Fruit fly (Drosophila melanogaster) whole organism, embryonic: ENCODE data around the gene CG43251.
A peak's percentile ranks its signal among the peaks of the same experiment; 100 is the strongest.

ENCODE experiments used
- BtbVII ChIP-seq: fragments of 200-800 bp; sonication (Bioruptor generic); optimal IDR thresholded peaks from 3 replicates; lab custom pipeline; 2017; ENCODE audit warnings: missing biosample characterization, mild to moderate bottlenecking, missing genetic modification characterization
- CG10366 ChIP-seq: fragments of 200-800 bp; sonication (Bioruptor generic); IDR thresholded peaks from 2 replicates; pipeline ENCODE4 v1.3.6; 2022; ENCODE audit warnings: missing biosample characterization, missing genetic modification characterization
- CG12391 ChIP-seq: fragments of 200-800 bp; sonication (Bioruptor generic); optimal IDR thresholded peaks from 3 replicates; lab custom pipeline; 2018; ENCODE audit warnings: missing biosample characterization, mild to moderate bottlenecking, missing genetic modification characterization, moderate library complexity
- CG12769 ChIP-seq: fragments of 200-800 bp; sonication (Bioruptor generic); optimal IDR thresholded peaks from 2 replicates; lab custom pipeline; 2019; ENCODE audit warnings: missing biosample characterization, mild to moderate bottlenecking, missing genetic modification characterization, moderate library complexity
- CG12942 ChIP-seq: fragments of 200-800 bp; sonication (Bioruptor generic); optimal IDR thresholded peaks from 3 replicates; lab custom pipeline; 2016; ENCODE audit warnings: missing biosample characterization, missing genetic modification characterization
- CG13775 ChIP-seq: fragments of 200-800 bp; sonication (Bioruptor generic); optimal IDR thresholded peaks from 3 replicates; lab custom pipeline; 2017; ENCODE audit warnings: missing biosample characterization, mild to moderate bottlenecking, missing genetic modification characterization
- CG14014 ChIP-seq: fragments of 200-800 bp; sonication (Bioruptor generic); IDR thresholded peaks from 2 replicates; pipeline ENCODE4 v1.3.6; 2022; ENCODE audit warnings: missing biosample characterization, missing genetic modification characterization
- CG17359 ChIP-seq: fragments of 200-800 bp; sonication (Bioruptor generic); optimal IDR thresholded peaks from 3 replicates; lab custom pipeline; 2018; ENCODE audit warnings: missing biosample characterization, mild to moderate bottlenecking, missing genetic modification characterization, moderate library complexity
- CG18476 ChIP-seq: fragments of 200-800 bp; sonication (Bioruptor generic); optimal IDR thresholded peaks from 2 replicates; lab custom pipeline; 2016; ENCODE audit warnings: missing biosample characterization, mild to moderate bottlenecking, missing genetic modification characterization
- CG18599 ChIP-seq: fragments of 200-800 bp; sonication (Bioruptor generic); optimal IDR thresholded peaks from 3 replicates; lab custom pipeline; 2017; ENCODE audit warnings: missing biosample characterization, missing genetic modification characterization, mild to moderate bottlenecking, moderate library complexity, missing genetic modification reagents
- CG30020 ChIP-seq: fragments of 200-800 bp; optimal IDR thresholded peaks from 2 replicates; lab custom pipeline; 2019; ENCODE audit warnings: missing biosample characterization, mild to moderate bottlenecking, missing genetic modification characterization, moderate library complexity
- CG31224 ChIP-seq: fragments of 200-800 bp; sonication (Bioruptor generic); IDR thresholded peaks from 2 replicates; pipeline ENCODE4 v1.3.6; 2022; ENCODE audit warnings: missing biosample characterization, missing genetic modification characterization
- CG34376 ChIP-seq: fragments of 200-800 bp; sonication (Bioruptor generic); optimal IDR thresholded peaks from 2 replicates; lab custom pipeline; 2018; ENCODE audit warnings: missing biosample characterization, mild to moderate bottlenecking, missing genetic modification characterization
- CG3995 ChIP-seq: fragments of 200-800 bp; sonication (Bioruptor generic); optimal IDR thresholded peaks from 3 replicates; lab custom pipeline; 2016; ENCODE audit warnings: missing biosample characterization, missing genetic modification characterization
- CG7786 ChIP-seq: fragments of 200-800 bp; sonication (Bioruptor generic); optimal IDR thresholded peaks from 2 replicates; lab custom pipeline; 2016; ENCODE audit warnings: missing biosample characterization, missing genetic modification characterization
- CoRest ChIP-seq: fragments of 200-800 bp; sonication (Bioruptor generic); optimal IDR thresholded peaks from 3 replicates; lab custom pipeline; 2018; ENCODE audit warnings: missing biosample characterization, mild to moderate bottlenecking, missing genetic modification characterization, moderate library complexity
- Dfd ChIP-seq, 2 experiments: fragments of >200 bp; optimal IDR thresholded peaks; 2 replicates each; lab custom pipeline; 2017; ENCODE audit warnings: missing biosample characterization in 2 of 2, missing genetic modification characterization in 2 of 2
- Doc2 ChIP-seq: fragments of 200-800 bp; sonication (Bioruptor generic); IDR thresholded peaks from 2 replicates; pipeline ENCODE4 v1.3.6; 2022; ENCODE audit warnings: missing biosample characterization, missing genetic modification characterization
- Elba2 ChIP-seq: fragments of 200-800 bp; sonication (Bioruptor generic); optimal IDR thresholded peaks from 3 replicates; lab custom pipeline; 2016; ENCODE audit warnings: missing biosample characterization, missing genetic modification characterization
- Ets97D ChIP-seq: fragments of 200-800 bp; sonication (Bioruptor generic); optimal IDR thresholded peaks from 3 replicates; lab custom pipeline; 2016; ENCODE audit warnings: missing biosample characterization, missing genetic modification characterization
- HLH3B ChIP-seq: fragments of 200-800 bp; sonication (Bioruptor generic); IDR thresholded peaks from 2 replicates; pipeline ENCODE4 v1.3.6; 2022; ENCODE audit warnings: missing biosample characterization, missing genetic modification characterization
- HLH54F ChIP-seq: fragments of 200-800 bp; sonication (Bioruptor generic); optimal IDR thresholded peaks from 3 replicates; lab custom pipeline; 2016; ENCODE audit warnings: missing biosample characterization, missing genetic modification characterization
- HmgD ChIP-seq: fragments of 200-800 bp; sonication (Bioruptor generic); optimal IDR thresholded peaks from 3 replicates; lab custom pipeline; 2016; ENCODE audit warnings: missing biosample characterization, missing genetic modification characterization
- MESR4 ChIP-seq: fragments of 200-800 bp; sonication (Bioruptor generic); optimal IDR thresholded peaks from 2 replicates; lab custom pipeline; 2018; ENCODE audit warnings: missing biosample characterization, mild to moderate bottlenecking, missing genetic modification characterization, moderate library complexity
- Med ChIP-seq: fragments of 200-800 bp; sonication (Bioruptor generic); peaks from one replicate; lab custom pipeline; 2016; ENCODE audit warnings: missing biosample characterization, missing genetic modification characterization, mild to moderate bottlenecking, inconsistent platforms, moderate library complexity
- Side ChIP-seq: fragments of 200-800 bp; sonication (Bioruptor generic); optimal IDR thresholded peaks from 2 replicates; lab custom pipeline; 2016; ENCODE audit warnings: missing biosample characterization, missing genetic modification characterization
- TFAM ChIP-seq: fragments of 200-800 bp; sonication (Bioruptor generic); optimal IDR thresholded peaks from 2 replicates; lab custom pipeline; 2017; ENCODE audit warnings: missing biosample characterization, missing genetic modification characterization, inconsistent platforms
- ap ChIP-seq: fragments of 200-800 bp; sonication (Bioruptor generic); IDR thresholded peaks from 2 replicates; pipeline ENCODE4 v1.3.6; 2022; ENCODE audit warnings: missing biosample characterization, missing genetic modification characterization
- chif ChIP-seq, 2 experiments: fragments of 200-800 bp; sonication (Bioruptor generic); optimal IDR thresholded peaks; 3 replicates each; lab custom pipeline; 2016; ENCODE audit warnings: missing biosample characterization in 2 of 2, missing genetic modification characterization in 2 of 2
- cwo ChIP-seq: fragments of 200-800 bp; sonication (Bioruptor generic); optimal IDR thresholded peaks from 3 replicates; lab custom pipeline; 2017; ENCODE audit warnings: missing biosample characterization, missing genetic modification characterization, mild to moderate bottlenecking, moderate library complexity, missing genetic modification reagents
- exex ChIP-seq: fragments of 200-800 bp; sonication (Bioruptor generic); optimal IDR thresholded peaks from 4 replicates; lab custom pipeline; 2018; ENCODE audit warnings: missing biosample characterization, mild to moderate bottlenecking, missing genetic modification characterization, moderate library complexity
- eyg ChIP-seq: fragments of 200-800 bp; sonication (Bioruptor generic); optimal IDR thresholded peaks from 3 replicates; lab custom pipeline; 2016; ENCODE audit warnings: missing biosample characterization, missing genetic modification characterization
- fd3F ChIP-seq: fragments of 200-800 bp; sonication (Bioruptor generic); optimal IDR thresholded peaks from 2 replicates; lab custom pipeline; 2018; ENCODE audit warnings: missing biosample characterization, mild to moderate bottlenecking, missing genetic modification characterization, moderate library complexity
- fd96Cb ChIP-seq: fragments of 200-800 bp; sonication (Bioruptor generic); optimal IDR thresholded peaks from 2 replicates; lab custom pipeline; 2018; ENCODE audit warnings: missing biosample characterization, mild to moderate bottlenecking, missing genetic modification characterization, moderate library complexity
- ftz-f1 ChIP-seq: fragments of 200-800 bp; sonication (Bioruptor generic); optimal IDR thresholded peaks from 2 replicates; lab custom pipeline; 2016; ENCODE audit warnings: missing biosample characterization, missing genetic modification characterization
- gem ChIP-seq: fragments of 200-800 bp; sonication (Bioruptor generic); optimal IDR thresholded peaks from 2 replicates; lab custom pipeline; 2019; ENCODE audit warnings: missing biosample characterization, mild to moderate bottlenecking, missing genetic modification characterization, moderate library complexity
- her ChIP-seq: fragments of 200-800 bp; sonication (Bioruptor generic); optimal IDR thresholded peaks from 2 replicates; lab custom pipeline; 2016; ENCODE audit warnings: missing biosample characterization, missing genetic modification characterization
- jing ChIP-seq: fragments of 200-800 bp; sonication (Bioruptor generic); optimal IDR thresholded peaks from 2 replicates; lab custom pipeline; 2018; ENCODE audit warnings: missing biosample characterization, mild to moderate bottlenecking, missing genetic modification characterization
- ken ChIP-seq: fragments of 200-800 bp; sonication (Bioruptor generic); IDR thresholded peaks from 3 replicates; pipeline ENCODE4 v1.3.6; 2022; ENCODE audit warnings: missing biosample characterization, missing genetic modification characterization
- luna ChIP-seq: fragments of 200-800 bp; sonication (Bioruptor generic); optimal IDR thresholded peaks from 2 replicates; lab custom pipeline; 2016; ENCODE audit warnings: missing biosample characterization, missing genetic modification characterization
- mirr ChIP-seq: fragments of 200-800 bp; sonication (Bioruptor generic); optimal IDR thresholded peaks from 3 replicates; lab custom pipeline; 2018; ENCODE audit warnings: missing biosample characterization, mild to moderate bottlenecking, missing genetic modification characterization
- ro ChIP-seq: fragments of 200-800 bp; sonication (Bioruptor generic); IDR thresholded peaks from 2 replicates; pipeline ENCODE4 v1.3.6; 2022; ENCODE audit warnings: missing biosample characterization, missing genetic modification characterization
- run ChIP-seq: fragments of 200-800 bp; sonication (Bioruptor generic); optimal IDR thresholded peaks from 3 replicates; lab custom pipeline; 2018; ENCODE audit warnings: missing biosample characterization, mild to moderate bottlenecking, missing genetic modification characterization
- sd ChIP-seq: fragments of 200-800 bp; sonication (Bioruptor generic); optimal IDR thresholded peaks from 3 replicates; lab custom pipeline; 2018; ENCODE audit warnings: missing biosample characterization, mild to moderate bottlenecking, missing genetic modification characterization, moderate library complexity
- sisA ChIP-seq: fragments of 200-800 bp; sonication (Bioruptor generic); IDR thresholded peaks from 2 replicates; pipeline ENCODE4 v1.3.6; 2022; ENCODE audit warnings: missing biosample characterization, missing genetic modification characterization
- sug ChIP-seq: fragments of 200-800 bp; optimal IDR thresholded peaks from 2 replicates; lab custom pipeline; 2019; ENCODE audit warnings: missing biosample characterization, mild to moderate bottlenecking, missing genetic modification characterization, moderate library complexity
- ttk ChIP-seq: fragments of 200-800 bp; sonication (Bioruptor generic); IDR thresholded peaks from 2 replicates; pipeline ENCODE4 v2.1.2; 2022; ENCODE audit warnings: missing biosample characterization, missing genetic modification characterization
- zen2 ChIP-seq: fragments of 200-800 bp; sonication (Bioruptor generic); IDR thresholded peaks from 3 replicates; pipeline ENCODE4 v1.3.6; 2022; ENCODE audit warnings: missing biosample characterization, missing genetic modification characterization; ENCODE audit not compliant: partially characterized antibody
- zfh1 ChIP-seq: fragments of 200-800 bp; sonication (Bioruptor generic); IDR thresholded peaks from 3 replicates; pipeline ENCODE4 v1.3.6; 2022; ENCODE audit warnings: missing biosample characterization, missing genetic modification characterization

Gene CG43251

DNA sequence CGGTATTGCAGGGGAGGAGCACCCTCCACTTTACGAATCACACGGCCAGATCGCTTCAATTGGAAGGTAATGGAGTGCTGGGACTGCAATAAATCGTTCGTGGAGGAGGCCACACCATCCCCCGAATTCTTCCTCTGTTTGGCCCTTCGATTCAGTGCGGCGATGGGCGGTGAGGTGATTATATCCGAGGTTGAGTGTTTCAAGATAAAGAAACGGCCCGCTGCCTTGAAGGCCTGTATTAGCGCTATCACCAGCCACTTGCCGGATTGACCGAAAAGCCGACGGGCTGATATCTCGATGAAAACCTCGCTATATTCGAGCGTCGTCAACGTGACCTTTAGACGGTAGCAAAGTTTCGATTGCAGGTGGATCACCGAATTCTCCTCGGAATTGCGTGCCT, 18.8 kb downstream of the CG43251 start:
- no peak for TF ChIP-seq CG7786
- TF ChIP-seq CoRest (tag; lab: Kevin White, UChicago), result no peak
- peak; percentile 48 for TF ChIP-seq Med
- no peak for TF ChIP-seq MESR4
- peak; percentile 56 for TF ChIP-seq ftz-f1 (GFP tag; lab: Kevin White, UChicago)
- TF ChIP-seq sd, result no peak
- TF ChIP-seq mirr (GFP tag; lab: Kevin White, UChicago), result peak; percentile 37
- TF ChIP-seq sug (tag; lab: Kevin White, UChicago), result peak; percentile 31
- peak; percentile 32 for TF ChIP-seq exex
- peak; percentile 91 for TF ChIP-seq CG34376 (GFP tag; lab: Kevin White, UChicago)
- TF ChIP-seq BtbVII (GFP tag; lab: Kevin White, UChicago), result no peak
- no peak for TF ChIP-seq sisA (GFP tag; lab: Robert Waterston, UW)
- TF ChIP-seq CG12769 (tag; lab: Kevin White, UChicago), result no peak
- 0 out of 3 replicates have a peak, but pooled peaks have one; percentile 12 for TF ChIP-seq zen2
- TF ChIP-seq HLH54F (GFP tag; lab: Kevin White, UChicago), result no peak
- TF ChIP-seq CG14014 (GFP tag; lab: Robert Waterston, UW), result no peak

DNA sequence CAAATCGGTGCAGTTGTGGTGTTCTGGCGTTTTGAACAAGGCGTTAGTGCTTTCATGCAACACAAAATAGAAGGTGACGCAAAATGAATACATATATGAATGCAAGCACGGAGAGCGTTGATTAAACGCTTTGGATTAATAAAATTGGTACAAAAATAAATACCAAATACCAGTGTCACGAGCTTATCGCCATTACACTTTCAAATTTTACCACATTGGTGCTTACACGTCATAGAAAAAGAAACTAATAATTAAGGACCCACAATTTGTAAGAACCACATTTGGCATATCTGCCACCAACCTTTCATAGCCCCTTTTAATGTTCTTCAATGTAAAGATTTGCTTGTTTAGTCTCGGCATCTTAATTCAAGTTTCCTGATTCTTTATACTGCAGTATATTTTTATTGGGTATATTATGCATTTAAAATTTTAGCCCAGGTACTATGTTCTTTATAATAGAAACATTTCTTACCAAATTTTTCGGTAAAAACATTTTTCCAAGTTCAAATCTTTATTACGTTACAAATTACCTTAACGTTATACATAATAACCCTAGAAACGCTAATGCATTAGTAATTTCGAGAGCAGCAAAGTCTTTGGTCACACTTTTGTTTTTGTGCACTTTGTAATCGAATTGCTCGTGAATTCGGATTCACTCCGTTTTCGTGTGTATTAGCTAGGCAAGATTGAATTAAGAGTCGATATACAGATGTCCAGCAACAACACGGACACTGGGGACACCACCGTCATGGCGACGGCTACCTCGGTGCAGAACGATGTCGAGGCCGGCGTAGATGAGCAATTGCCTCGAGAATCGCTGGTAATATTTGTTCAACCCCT, 19.8 kb downstream of the CG43251 start, which contains the start of the genes Pex16 and Pex14:
Gene Pex16 (minus strand): TSS at position 41 of the 840 bp plus-strand sequence.
Gene Pex14 (plus strand): TSS at position 576 of the 840 bp plus-strand sequence.
- TF ChIP-seq CG13775 (GFP tag; lab: Kevin White, UChicago) (peak; percentile 75), fd96Cb (peak; percentile 58), CG10366 (GFP tag; lab: Robert Waterston, UW) (peak; percentile 73), Doc2 (GFP tag; lab: Robert Waterston, UW) (no peak), gem (tag; lab: Kevin White, UChicago) (peak; percentile 77), ap (GFP tag; lab: Robert Waterston, UW) (peak; percentile 34; the same call in 1 of the 2 replicates), Dfd (GFP tag; optimal IDR thresholded peaks at IDR 0.05; lab: Kevin White, UChicago) (peak in 1 of 2 experiments; percentile 22), Elba2 (GFP tag; lab: Kevin White, UChicago) (no peak), ro (GFP tag; lab: Robert Waterston, UW) (no peak), CG3995 (GFP tag; lab: Kevin White, UChicago) (peak; percentile 42), CG18599 (GFP tag; lab: Kevin White, UChicago) (peak; percentile 46), ttk (GFP tag; lab: Robert Waterston, UW) (peak; percentile 73), TFAM (GFP tag; lab: Kevin White, UChicago) (no peak), CG17359 (tag; lab: Kevin White, UChicago) (peak; percentile 60), CG12942 (GFP tag; lab: Kevin White, UChicago) (peak; percentile 65), HmgD (peak; percentile 75), her (GFP tag; lab: Kevin White, UChicago) (peak; percentile 66), eyg (GFP tag; lab: Kevin White, UChicago) (peak; percentile 55), chif (GFP tag; optimal IDR thresholded peaks at IDR 0.05; lab: Kevin White, UChicago) (peak; percentile 48 to 84), CG12391 (tag; lab: Kevin White, UChicago) (peak; percentile 79), ken (GFP tag; lab: Robert Waterston, UW) (peak; percentile 77; the same call in 2 of the 3 replicates), HLH3B (GFP tag; lab: Robert Waterston, UW) (peak; percentile 70), zfh1 (GFP tag; lab: Robert Waterston, UW) (peak; percentile 74; the same call in 2 of the 3 replicates), CG18476 (GFP tag; lab: Kevin White, UChicago) (peak; percentile 51), Ets97D (GFP tag; lab: Kevin White, UChicago) (peak; percentile 38), CG31224 (GFP tag; lab: Robert Waterston, UW) (peak; percentile 48), fd3F (GFP tag; lab: Kevin White, UChicago) (peak; percentile 59), luna (GFP tag; lab: Kevin White, UChicago) (peak; percentile 43), cwo (GFP tag; lab: Kevin White, UChicago) (peak; percentile 17), jing (GFP tag; lab: Kevin White, UChicago) (no peak), Side (GFP tag; lab: Kevin White, UChicago) (peak; percentile 68), run (tag; lab: Kevin White, UChicago) (no peak), CG30020 (tag; lab: Kevin White, UChicago) (peak; percentile 44)
